Fruit fly (Drosophila melanogaster) whole organism, wandering third instar larva: Measurements from ENCODE around the gene CG15027.

Experiments used
- CG32264 ChIP-seq: fragments of 200-800 bp; sonication (Bioruptor generic); optimal IDR thresholded peaks from 2 replicates; lab custom pipeline; 2016; ENCODE audit warnings: missing biosample characterization, missing genetic modification characterization
- CrebA ChIP-seq: fragments of 200-800 bp; sonication (Bioruptor generic); optimal IDR thresholded peaks from 2 replicates; lab custom pipeline; 2016; ENCODE audit warnings: missing biosample characterization, mild to moderate bottlenecking, missing genetic modification characterization, borderline replicate concordance
- Dfd ChIP-seq: fragments of >200 bp; optimal IDR thresholded peaks from 2 replicates; lab custom pipeline; 2017; ENCODE audit warnings: missing biosample characterization, missing genetic modification characterization
- Dif ChIP-seq: fragments of 200-275, 200-300 bp; sonication (Bioruptor generic); optimal IDR thresholded peaks from 2 replicates; lab custom pipeline; 2018; ENCODE audit warnings: missing biosample characterization, missing genetic modification characterization; ENCODE audit not compliant: partially characterized antibody
- HLH106 ChIP-seq: fragments of 200-800 bp; optimal IDR thresholded peaks from 3 replicates; lab custom pipeline; 2019; ENCODE audit warnings: missing biosample characterization, mild to moderate bottlenecking, missing genetic modification characterization, moderate library complexity
- Hr78 ChIP-seq: fragments of >200 bp; optimal IDR thresholded peaks from 2 replicates; lab custom pipeline; 2017; ENCODE audit warnings: missing biosample characterization, missing genetic modification characterization
- Hr83 ChIP-seq: fragments of 200-300 bp; sonication (Bioruptor generic); optimal IDR thresholded peaks from 2 replicates; lab custom pipeline; 2016; ENCODE audit warnings: missing biosample characterization, mild to moderate bottlenecking, missing genetic modification characterization, moderate library complexity; ENCODE audit not compliant: poor library complexity, severe bottlenecking
- Myc ChIP-seq: fragments of >200 bp; optimal IDR thresholded peaks from 2 replicates; lab custom pipeline; 2017
- OdsH ChIP-seq: fragments of 200-800 bp; sonication (Bioruptor generic); optimal IDR thresholded peaks from 2 replicates; lab custom pipeline; 2016; ENCODE audit warnings: missing biosample characterization, mild to moderate bottlenecking, missing genetic modification characterization
- Rel ChIP-seq, 2 experiments: fragments of 200-800 bp; sonication (Bioruptor generic) in 1 of 2; optimal IDR thresholded peaks; 2 replicates in 1 of 2; 3 replicates in 1 of 2; lab custom pipeline; 2016 to 2019; ENCODE audit warnings: mild to moderate bottlenecking in 2 of 2, missing biosample characterization in 2 of 2, missing genetic modification characterization in 2 of 2, moderate library complexity in 1 of 2
- Sp1 ChIP-seq: fragments of 200-800 bp; sonication (Bioruptor generic); optimal IDR thresholded peaks from 3 replicates; lab custom pipeline; 2019; ENCODE audit warnings: missing biosample characterization, mild to moderate bottlenecking, missing genetic modification characterization, moderate library complexity
- Vsx2 ChIP-seq: fragments of 200-300, 225-300 bp; sonication (Bioruptor generic); optimal IDR thresholded peaks from 2 replicates; lab custom pipeline; 2018; ENCODE audit warnings: missing biosample characterization, missing genetic modification characterization; ENCODE audit not compliant: partially characterized antibody
- br ChIP-seq: fragments of 200-800 bp; sonication (Bioruptor generic); optimal IDR thresholded peaks from 2 replicates; lab custom pipeline; 2016; ENCODE audit warnings: missing biosample characterization, missing genetic modification characterization
- brk ChIP-seq: fragments of 200-800 bp; sonication (Bioruptor generic); optimal IDR thresholded peaks from 2 replicates; lab custom pipeline; 2016; ENCODE audit warnings: missing biosample characterization, mild to moderate bottlenecking, missing genetic modification characterization
- dl ChIP-seq, 2 experiments: fragments of 175-275, 200-275 bp in 1 of 2; fragments of 200-275 bp in 1 of 2; sonication (Bioruptor generic); optimal IDR thresholded peaks; lab custom pipeline; 2018; ENCODE audit warnings: mild to moderate bottlenecking in 2 of 2, missing biosample characterization in 2 of 2, missing genetic modification characterization in 2 of 2, moderate library complexity in 2 of 2; ENCODE audit not compliant: partially characterized antibody in 2 of 2, insufficient read depth in 1 of 2
- dmrt93B ChIP-seq: fragments of 200-800 bp; sonication (Bioruptor generic); optimal IDR thresholded peaks from 2 replicates; lab custom pipeline; 2018; ENCODE audit warnings: missing biosample characterization, mild to moderate bottlenecking, missing genetic modification characterization
- dsf ChIP-seq: sonication (Bioruptor generic); optimal IDR thresholded peaks from 2 replicates; lab custom pipeline; 2016; ENCODE audit warnings: missing biosample characterization, missing genetic modification characterization, borderline replicate concordance
- foxo ChIP-seq, 2 experiments: fragments of 200-800 bp; sonication (Bioruptor generic); optimal IDR thresholded peaks; 2 replicates in 1 of 2; 3 replicates in 1 of 2; lab custom pipeline; 2016 to 2017; ENCODE audit warnings: missing biosample characterization in 2 of 2, missing genetic modification characterization in 2 of 2
- fru ChIP-seq: fragments of 200-800 bp; sonication (Bioruptor generic); optimal IDR thresholded peaks from 3 replicates; lab custom pipeline; 2016; ENCODE audit warnings: missing biosample characterization, mild to moderate bottlenecking, missing genetic modification characterization
- h ChIP-seq: fragments of 200-800 bp; sonication (Bioruptor generic); optimal IDR thresholded peaks from 3 replicates; lab custom pipeline; 2016; ENCODE audit warnings: missing biosample characterization, mild to moderate bottlenecking, missing genetic modification characterization
- jim ChIP-seq: fragments of 175-275, 200-325 bp; sonication (Bioruptor generic); optimal IDR thresholded peaks from 2 replicates; lab custom pipeline; 2016; ENCODE audit warnings: missing biosample characterization, mild to moderate bottlenecking, missing genetic modification characterization
- lola ChIP-seq: fragments of >200 bp; optimal IDR thresholded peaks from 2 replicates; lab custom pipeline; 2017; ENCODE audit warnings: missing biosample characterization, missing genetic modification characterization
- pan ChIP-seq: fragments of >200 bp; optimal IDR thresholded peaks from 2 replicates; lab custom pipeline; 2017
- sage ChIP-seq: fragments of 200-800 bp; sonication (Bioruptor generic); optimal IDR thresholded peaks from 2 replicates; lab custom pipeline; 2016; ENCODE audit warnings: missing biosample characterization, mild to moderate bottlenecking, missing genetic modification characterization
- sv ChIP-seq: fragments of 200-800 bp; sonication (Bioruptor generic); optimal IDR thresholded peaks from 3 replicates; lab custom pipeline; 2016; ENCODE audit warnings: missing biosample characterization, missing genetic modification characterization
- tai ChIP-seq: sonication (Bioruptor generic); optimal IDR thresholded peaks from 2 replicates; lab custom pipeline; 2016; ENCODE audit warnings: missing biosample characterization, missing genetic modification characterization
- woc ChIP-seq: sonication (Bioruptor generic); optimal IDR thresholded peaks from 2 replicates; lab custom pipeline; 2016; ENCODE audit warnings: missing biosample characterization, mild to moderate bottlenecking, missing genetic modification characterization

CG15027 gene

DNA sequence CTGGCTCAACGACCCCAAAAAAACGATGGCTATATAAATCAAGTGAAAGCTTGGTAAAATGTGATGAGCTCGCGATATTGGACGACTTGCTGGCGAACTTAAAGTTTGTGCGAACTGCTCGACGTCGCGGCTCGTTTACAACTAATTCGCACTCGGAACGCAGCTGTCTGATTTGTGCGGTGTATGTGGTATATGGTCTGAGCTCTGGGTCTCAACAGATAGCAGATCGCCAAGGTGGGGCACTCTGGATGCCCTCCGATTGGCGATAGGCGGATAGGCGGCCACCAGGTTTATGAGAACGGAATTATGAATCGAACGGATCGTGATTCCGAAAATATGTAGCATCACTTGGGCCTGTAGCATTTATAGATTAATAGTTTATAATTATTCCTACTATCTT lies 30.8 kb upstream of the CG15027 start, which contains the start of gene Cyp4s3:
TSS of gene Cyp4s3 (minus strand) at position 146 of the 400 bp plus-strand sequence.
- TF ChIP-seq Hr83 (no peak), sage (no peak), fru (GFP tag; lab: Kevin White, UChicago) (no peak), foxo (GFP tag; optimal IDR thresholded peaks at IDR 0.05; lab: Kevin White, UChicago) (no peak), tai (no peak), pan (no peak), Sp1 (no peak), CrebA (GFP tag; lab: Kevin White, UChicago) (no peak), CG32264 (GFP tag; lab: Kevin White, UChicago) (no peak), Dif (no peak), br (no peak), sv (GFP tag; lab: Kevin White, UChicago) (no peak), woc (no peak), HLH106 (tag; lab: Kevin White, UChicago) (no peak), brk (GFP tag; lab: Kevin White, UChicago) (no peak)

DNA sequence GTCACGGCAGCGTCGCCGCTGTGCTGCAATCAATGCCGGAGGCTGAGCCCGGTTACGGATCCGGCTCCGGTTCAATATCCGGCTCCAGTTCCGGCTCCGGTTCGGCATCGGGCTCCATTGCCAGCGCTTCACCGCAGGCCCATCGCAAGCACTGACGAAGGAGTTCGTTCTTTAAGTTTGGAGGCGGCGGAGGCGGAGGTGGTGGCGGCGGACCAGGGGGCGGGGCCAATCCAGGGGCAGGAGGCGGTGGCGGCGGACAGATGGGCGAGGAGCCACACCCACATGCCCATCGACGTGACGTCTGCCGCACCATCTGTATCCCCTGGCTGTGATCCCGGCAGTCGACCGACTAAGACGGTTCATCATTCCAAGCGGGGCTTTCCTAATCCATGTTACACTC lies 26.3 kb upstream of the CG15027 start:
- TF ChIP-seq Dfd (GFP tag; lab: Kevin White, UChicago) (peak; percentile 98), h (GFP tag; lab: Kevin White, UChicago) (no peak)

DNA sequence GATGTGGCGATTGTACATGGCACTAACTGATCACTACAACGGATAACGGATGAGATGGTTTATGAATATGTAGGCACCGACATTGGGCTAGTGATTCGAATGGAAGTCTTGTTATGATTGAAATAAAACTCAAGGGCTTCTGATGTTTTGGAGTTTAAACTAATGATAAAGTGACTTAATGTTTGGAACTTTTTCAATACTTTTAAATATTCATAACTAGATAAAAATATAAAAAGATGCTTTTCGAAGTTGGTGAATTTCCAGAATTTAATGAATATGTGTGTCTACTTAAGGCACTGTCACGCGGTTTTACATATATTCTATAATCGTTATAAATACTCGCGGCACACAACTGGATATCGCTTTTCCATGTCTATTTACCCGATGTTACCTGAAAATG lies 10.3 kb upstream of the CG15027 start, which contains the start of gene CG9072:
TSS of gene CG9072 (minus strand) at position 101 of the 400 bp plus-strand sequence.
- no peak for TF ChIP-seq tai
- TF ChIP-seq Dif, result no peak
- no peak for TF ChIP-seq sv (GFP tag; lab: Kevin White, UChicago)
- TF ChIP-seq Sp1, result no peak
- no peak for TF ChIP-seq OdsH (GFP tag; lab: Kevin White, UChicago)
- no peak for TF ChIP-seq lola (GFP tag; lab: Kevin White, UChicago)
- TF ChIP-seq br, result no peak
- TF ChIP-seq foxo (GFP tag; optimal IDR thresholded peaks at IDR 0.05; lab: Kevin White, UChicago), result no peak
- no peak for TF ChIP-seq dl (GFP tag; optimal IDR thresholded peaks at IDR 0.05; lab: Kevin White, UChicago; ENCODE audit: insufficient read depth in 1 of 2, partially characterized antibody in 2 of 2)
- TF ChIP-seq Vsx2 (GFP tag; lab: Kevin White, UChicago), result no peak
- TF ChIP-seq jim (GFP tag; lab: Kevin White, UChicago), result no peak
- TF ChIP-seq CrebA (GFP tag; lab: Kevin White, UChicago), result no peak
- no peak for TF ChIP-seq Hr83
- no peak for TF ChIP-seq h (GFP tag; lab: Kevin White, UChicago)
- no peak for TF ChIP-seq Rel (GFP tag; optimal IDR thresholded peaks at IDR 0.05; lab: Kevin White, UChicago)
- no peak for TF ChIP-seq Rel (tag; optimal IDR thresholded peaks at IDR 0.05; lab: Kevin White, UChicago)
- no peak for TF ChIP-seq brk (GFP tag; lab: Kevin White, UChicago)
- no peak for TF ChIP-seq Hr78 (GFP tag; lab: Kevin White, UChicago)
- no peak for TF ChIP-seq dsf
- TF ChIP-seq dmrt93B (GFP tag; lab: Kevin White, UChicago), result no peak

DNA sequence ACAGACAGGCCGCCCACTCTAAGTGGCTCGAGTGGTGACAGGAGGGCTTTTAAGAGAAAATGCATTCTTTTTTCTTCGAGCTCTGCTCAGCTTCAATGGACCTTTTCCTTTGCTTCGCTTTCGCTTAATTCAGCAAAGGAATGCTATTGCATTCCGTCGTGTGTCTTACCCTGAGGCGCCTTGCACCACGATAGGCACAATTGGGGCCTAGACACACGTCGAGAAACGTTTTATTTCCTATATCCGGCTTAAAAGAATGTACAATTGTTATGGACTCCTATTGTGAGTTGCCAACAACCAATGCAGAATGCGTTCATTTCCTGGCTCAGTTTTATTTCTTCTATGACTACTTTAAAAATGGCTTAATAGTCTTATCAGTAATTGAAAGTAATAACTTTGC lies 5.5 kb upstream of the CG15027 start:
- TF ChIP-seq lola (GFP tag; lab: Kevin White, UChicago) (no peak), dsf (no peak), Vsx2 (GFP tag; lab: Kevin White, UChicago) (peak; percentile 82), Myc (no peak)

DNA sequence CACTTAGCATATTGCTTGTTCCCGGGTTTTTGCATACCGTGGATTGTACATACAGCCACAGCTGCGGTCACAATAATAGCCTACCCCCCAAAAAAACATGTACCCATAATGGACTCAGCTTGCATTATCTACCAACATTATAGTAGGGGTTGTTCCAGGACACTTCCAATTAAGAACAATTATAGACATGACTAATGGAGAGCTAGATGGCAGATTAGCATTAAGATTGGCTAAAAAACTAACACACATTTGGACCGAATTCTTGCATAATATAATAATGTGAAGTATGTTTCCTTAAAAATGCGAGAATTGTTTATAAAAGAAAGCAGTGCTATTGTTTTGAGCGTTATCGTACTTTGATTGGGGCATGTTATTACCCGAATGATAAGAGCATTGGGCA lies 4.7 kb upstream of the CG15027 start:
- peak; percentile 30 for TF ChIP-seq HLH106 (tag; lab: Kevin White, UChicago)
- TF ChIP-seq Vsx2 (GFP tag; lab: Kevin White, UChicago), result no peak
- TF ChIP-seq fru (GFP tag; lab: Kevin White, UChicago), result peak; percentile 27

DNA sequence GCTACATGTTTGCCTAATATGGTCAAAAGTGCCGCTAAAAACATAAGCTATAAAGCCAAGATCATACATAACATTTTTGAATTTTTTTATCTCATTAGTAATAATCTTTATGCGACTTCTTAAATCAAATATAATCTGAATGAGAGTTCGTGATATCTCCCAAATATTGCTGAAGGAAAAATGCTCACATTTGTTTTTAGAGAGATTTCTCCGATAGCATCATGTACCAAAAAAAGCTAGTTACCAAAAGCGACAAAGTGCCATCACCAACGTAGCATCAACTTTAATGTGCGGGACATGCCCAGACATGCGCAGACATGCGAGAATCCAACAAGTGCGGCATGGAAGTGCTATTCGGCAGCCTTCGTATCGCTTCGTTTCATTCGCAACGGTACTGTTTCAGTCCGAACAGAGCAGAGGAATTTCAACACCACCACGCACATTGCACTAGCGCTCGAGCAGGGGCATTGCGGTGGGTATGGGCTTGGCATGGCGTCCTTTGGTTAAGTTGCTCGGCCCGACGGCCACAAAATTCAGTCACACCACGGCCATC lies 3.6 kb upstream of the CG15027 start, which contains the start of gene Rab3-GEF:
TSS of gene Rab3-GEF (plus strand) at position 537 of the 553 bp plus-strand sequence.
- no peak for TF ChIP-seq brk (GFP tag; lab: Kevin White, UChicago)
